Worm (Caenorhabditis elegans) whole organism, L4 larva: ENCODE data around the gene F44E2.3.

Source experiments
- D1046.2 ChIP-seq: fragments of 200-800 bp; sonication (Bioruptor generic); IDR thresholded peaks from 2 replicates; pipeline ENCODE4 v1.3.6; 2022; ENCODE audit warnings: missing genetic modification characterization, missing compliant biosample characterization
- F26F4.8 ChIP-seq: fragments of 200-800 bp; sonication (Bioruptor generic); conservative IDR thresholded peaks from 2 replicates; pipeline ENCODE4 v1.3.6; 2022; ENCODE audit warnings: missing genetic modification characterization, missing compliant biosample characterization
- F37D6.2 ChIP-seq: sonication (generic microtip); optimal IDR thresholded peaks from 2 replicates; lab custom pipeline; 2016; ENCODE audit warnings: mild to moderate bottlenecking, missing genetic modification characterization, missing compliant biosample characterization
- ZK337.2 ChIP-seq: fragments of 200-800 bp; sonication (Bioruptor generic); IDR thresholded peaks from 2 replicates; pipeline ENCODE4 v1.3.6; 2022; ENCODE audit warnings: missing genetic modification reagents, missing genetic modification characterization, missing compliant biosample characterization
- ama-1 ChIP-seq: fragments of 150-350 bp; optimal IDR thresholded peaks from 2 replicates; lab custom pipeline; 2014; ENCODE audit warnings: inconsistent platforms, mixed read lengths
- arid-1 ChIP-seq: fragments of 200-800 bp; sonication (Bioruptor generic); conservative IDR thresholded peaks from 2 replicates; pipeline ENCODE4 v1.3.6; 2022; ENCODE audit warnings: missing genetic modification reagents, missing genetic modification characterization, missing compliant biosample characterization
- ceh-32 ChIP-seq: sonication (generic microtip); optimal IDR thresholded peaks from 2 replicates; lab custom pipeline; 2016; ENCODE audit warnings: mild to moderate bottlenecking, missing genetic modification characterization, missing compliant biosample characterization; ENCODE audit not compliant: poor library complexity
- ceh-44 ChIP-seq: fragments of 200-800 bp; sonication (Bioruptor generic); IDR thresholded peaks from 2 replicates; pipeline ENCODE4 v1.3.6; 2022; ENCODE audit warnings: missing genetic modification reagents, missing genetic modification characterization, missing compliant biosample characterization
- ceh-62 ChIP-seq: sonication (generic microtip); optimal IDR thresholded peaks from 2 replicates; lab custom pipeline; 2017; ENCODE audit warnings: missing biosample characterization, missing genetic modification characterization
- ceh-82 ChIP-seq: sonication (generic microtip); optimal IDR thresholded peaks from 2 replicates; lab custom pipeline; 2017; ENCODE audit warnings: missing biosample characterization, missing genetic modification characterization
- ces-1 ChIP-seq: fragments of 150-350 bp; sonication (generic microtip); optimal IDR thresholded peaks from 4 replicates; lab custom pipeline; 2014; ENCODE audit warnings: missing biosample characterization, missing genetic modification reagents, missing genetic modification characterization
- cey-2 ChIP-seq: sonication (generic microtip); optimal IDR thresholded peaks from 3 replicates; lab custom pipeline; 2017; ENCODE audit warnings: missing genetic modification characterization, mild to moderate bottlenecking, missing compliant biosample characterization, antibody characterized with exemption, borderline replicate concordance; ENCODE audit not compliant: insufficient read depth
- ctbp-1 ChIP-seq: fragments of 200-800 bp; sonication (Bioruptor generic); IDR thresholded peaks from 2 replicates; pipeline ENCODE4 v1.3.6; 2022; ENCODE audit warnings: missing genetic modification reagents, missing genetic modification characterization, missing compliant biosample characterization
- daf-16 ChIP-seq, 3 experiments: sonication (generic microtip); optimal IDR thresholded peaks; 2 replicates each; lab custom pipeline; 2016 to 2017; ENCODE audit warnings: missing genetic modification characterization in 3 of 3, missing genetic modification reagents in 3 of 3, mild to moderate bottlenecking in 2 of 3, missing compliant biosample characterization in 2 of 3, missing biosample characterization in 1 of 3, moderate library complexity in 1 of 3
- daf-8 ChIP-seq: fragments of 200-800 bp; sonication (Bioruptor generic); IDR thresholded peaks from 2 replicates; pipeline ENCODE4 v1.3.6; 2022; ENCODE audit warnings: missing genetic modification characterization, missing compliant biosample characterization
- dmd-6 ChIP-seq: fragments of 200-800 bp; sonication (Bioruptor generic); IDR thresholded peaks from 2 replicates; pipeline ENCODE4 v1.3.6; 2022; ENCODE audit warnings: missing genetic modification reagents, missing genetic modification characterization, missing compliant biosample characterization
- duxl-1 ChIP-seq: sonication (generic microtip); optimal IDR thresholded peaks from 2 replicates; lab custom pipeline; 2016; ENCODE audit warnings: mild to moderate bottlenecking, missing genetic modification characterization, moderate library complexity, missing compliant biosample characterization; ENCODE audit not compliant: poor library complexity
- egl-27 ChIP-seq: sonication (generic microtip); optimal IDR thresholded peaks from 3 replicates; lab custom pipeline; 2017; ENCODE audit warnings: missing biosample characterization, missing genetic modification reagents, missing genetic modification characterization
- fkh-10 ChIP-seq: fragments of 150-350 bp; optimal IDR thresholded peaks from 2 replicates; lab custom pipeline; 2014; ENCODE audit warnings: missing biosample characterization, missing genetic modification reagents, missing genetic modification characterization
- hif-1 ChIP-seq, 2 experiments: sonication (generic microtip); optimal IDR thresholded peaks; 2 replicates each; lab custom pipeline; 2016 to 2017; ENCODE audit warnings: missing compliant biosample characterization in 2 of 2, missing genetic modification characterization in 2 of 2, missing genetic modification reagents in 2 of 2, missing genotype in 2 of 2, mild to moderate bottlenecking in 1 of 2
- hlh-11 ChIP-seq: fragments of 200-800 bp; sonication (Bioruptor generic); optimal IDR thresholded peaks from 2 replicates; lab custom pipeline; 2018; ENCODE audit warnings: mild to moderate bottlenecking, missing genetic modification characterization, missing compliant biosample characterization
- hlh-30 ChIP-seq: sonication (generic microtip); optimal IDR thresholded peaks from 2 replicates; lab custom pipeline; 2017; ENCODE audit warnings: antibody characterized with exemption, mild to moderate bottlenecking, missing genetic modification characterization, missing compliant biosample characterization; ENCODE audit not compliant: insufficient read depth
- jun-1 ChIP-seq: fragments of 150-350 bp; optimal IDR thresholded peaks from 2 replicates; lab custom pipeline; 2014; ENCODE audit warnings: missing biosample characterization, missing genetic modification reagents, missing genetic modification characterization
- lin-13 ChIP-seq: fragments of 150-350 bp; optimal IDR thresholded peaks from 2 replicates; lab custom pipeline; 2014; ENCODE audit warnings: missing biosample characterization, missing genetic modification reagents, missing genetic modification characterization
- lin-15B ChIP-seq: fragments of 150-350 bp; sonication (generic microtip); optimal IDR thresholded peaks from 3 replicates; lab custom pipeline; 2014; ENCODE audit warnings: missing biosample characterization, missing genetic modification characterization
- lin-29 ChIP-seq: fragments of 200-800 bp; sonication (Bioruptor generic); IDR thresholded peaks from 2 replicates; pipeline ENCODE4 v1.3.6; 2022; ENCODE audit warnings: missing genetic modification reagents, missing genetic modification characterization, missing compliant biosample characterization
- lin-38 ChIP-seq: fragments of 200-800 bp; sonication (Bioruptor generic); IDR thresholded peaks from 2 replicates; pipeline ENCODE4 v1.3.6; 2022; ENCODE audit warnings: missing genetic modification reagents, missing genetic modification characterization, missing compliant biosample characterization
- lir-3 ChIP-seq: sonication (generic microtip); optimal IDR thresholded peaks from 2 replicates; lab custom pipeline; 2016; ENCODE audit warnings: mild to moderate bottlenecking, missing genetic modification characterization, missing compliant biosample characterization
- lsy-2 ChIP-seq, 2 experiments: fragments of 150-350 bp in 1 of 2; sonication (generic microtip) in 1 of 2; optimal IDR thresholded peaks; 2 replicates each; lab custom pipeline; 2014 to 2017; ENCODE audit warnings: missing biosample characterization in 2 of 2, missing genetic modification characterization in 2 of 2
- mdl-1 ChIP-seq, 2 experiments: fragments of 150-350 bp in 1 of 2; sonication (generic microtip) in 1 of 2; optimal IDR thresholded peaks; 2 replicates each; lab custom pipeline; 2014 to 2017; ENCODE audit warnings: missing biosample characterization in 2 of 2, missing genetic modification characterization in 2 of 2
- mxl-2 ChIP-seq: fragments of 200-800 bp; sonication (Bioruptor generic); conservative IDR thresholded peaks from 2 replicates; pipeline ENCODE4 v1.3.6; 2022; ENCODE audit warnings: missing genetic modification reagents, missing genetic modification characterization, missing compliant biosample characterization
- nhr-10 ChIP-seq: fragments of 150-350 bp; optimal IDR thresholded peaks from 2 replicates; lab custom pipeline; 2014; ENCODE audit warnings: missing biosample characterization, missing genetic modification characterization
- nhr-111 ChIP-seq: fragments of 200-800 bp; sonication (Bioruptor generic); optimal IDR thresholded peaks from 2 replicates; lab custom pipeline; 2018; ENCODE audit warnings: mild to moderate bottlenecking, missing genetic modification characterization, missing compliant biosample characterization
- nhr-25 ChIP-seq: sonication (generic microtip); optimal IDR thresholded peaks from 2 replicates; lab custom pipeline; 2017; ENCODE audit warnings: missing genetic modification characterization, mild to moderate bottlenecking, missing compliant biosample characterization, antibody characterized with exemption, moderate library complexity, borderline replicate concordance; ENCODE audit not compliant: insufficient read depth
- nhr-28 ChIP-seq: fragments of 150-350 bp; optimal IDR thresholded peaks from 2 replicates; lab custom pipeline; 2014; ENCODE audit warnings: missing biosample characterization, missing genetic modification characterization
- nhr-41 ChIP-seq: fragments of 200-800 bp; sonication (Bioruptor generic); IDR thresholded peaks from 2 replicates; pipeline ENCODE4 v1.3.6; 2022; ENCODE audit warnings: missing genetic modification reagents, missing genetic modification characterization, missing compliant biosample characterization
- nhr-76 ChIP-seq: fragments of 150-350 bp; optimal IDR thresholded peaks from 2 replicates; lab custom pipeline; 2014; ENCODE audit warnings: missing biosample characterization, missing genetic modification characterization
- nhr-77 ChIP-seq: fragments of 150-350 bp; optimal IDR thresholded peaks from 2 replicates; lab custom pipeline; 2014; ENCODE audit warnings: missing biosample characterization, missing genetic modification characterization
- pqm-1 ChIP-seq: sonication (generic microtip); optimal IDR thresholded peaks from 2 replicates; lab custom pipeline; 2017; ENCODE audit warnings: missing biosample characterization, missing genetic modification characterization
- sdz-12 ChIP-seq: fragments of 200-800 bp; sonication (Bioruptor generic); optimal IDR thresholded peaks from 2 replicates; lab custom pipeline; 2018; ENCODE audit warnings: mild to moderate bottlenecking, missing genetic modification characterization, missing compliant biosample characterization
- set-16 ChIP-seq: fragments of 200-800 bp; sonication (Bioruptor generic); IDR thresholded peaks from 2 replicates; pipeline ENCODE4 v1.3.6; 2022; ENCODE audit warnings: missing genetic modification reagents, missing genetic modification characterization, missing compliant biosample characterization
- snpc-4 ChIP-seq: fragments of 150-350 bp; optimal IDR thresholded peaks from 2 replicates; lab custom pipeline; 2014; ENCODE audit warnings: missing biosample characterization, missing genetic modification characterization
- spr-1 ChIP-seq: sonication (generic microtip); optimal IDR thresholded peaks from 2 replicates; lab custom pipeline; 2016; ENCODE audit warnings: mild to moderate bottlenecking, missing genetic modification characterization, missing compliant biosample characterization
- spr-3 ChIP-seq: fragments of 200-800 bp; sonication (Bioruptor generic); optimal IDR thresholded peaks from 2 replicates; lab custom pipeline; 2018; ENCODE audit warnings: mild to moderate bottlenecking, missing genetic modification characterization, missing compliant biosample characterization
- tra-1 ChIP-seq: fragments of 200-800 bp; sonication (Bioruptor generic); IDR thresholded peaks from 2 replicates; pipeline ENCODE4 v1.3.6; 2022; ENCODE audit warnings: missing genetic modification reagents, missing genetic modification characterization, missing compliant biosample characterization
- unc-39 ChIP-seq: sonication (generic microtip); optimal IDR thresholded peaks from 2 replicates; lab custom pipeline; 2017; ENCODE audit warnings: missing biosample characterization, missing genetic modification characterization
- zag-1 ChIP-seq: fragments of 150-350 bp; optimal IDR thresholded peaks from 2 replicates; lab custom pipeline; 2014; ENCODE audit warnings: missing biosample characterization, missing genetic modification characterization

The F44E2.3 gene

ce11 chrIII:8800796-8801083, 28.4 kb downstream of the F44E2.3 start (continued):
- peak; percentile 17 for TF ChIP-seq nhr-25 (tag; lab: Kevin White, UChicago)
- TF ChIP-seq hlh-11, result no peak
- TF ChIP-seq set-16 (GFP tag; lab: Robert Waterston, UW), result no peak
- no peak for TF ChIP-seq egl-27 (tag; lab: Kevin White, UChicago)
- no peak for TF ChIP-seq cey-2 (tag; lab: Kevin White, UChicago)
- TF ChIP-seq tra-1, result no peak
- no peak for TF ChIP-seq sdz-12 (GFP tag; lab: Kevin White, UChicago)
- no peak for TF ChIP-seq duxl-1
- no peak for TF ChIP-seq daf-8 (GFP tag; lab: Robert Waterston, UW)
- TF ChIP-seq ceh-82 (tag; lab: Kevin White, UChicago), result no peak
- TF ChIP-seq daf-16 (GFP tag; optimal IDR thresholded peaks at IDR 0.05; lab: Kevin White, UChicago), result no peak
- TF ChIP-seq daf-16 (tag; optimal IDR thresholded peaks at IDR 0.05; lab: Kevin White, UChicago), result no peak
- no peak for TF ChIP-seq ctbp-1
- no peak for TF ChIP-seq nhr-76 (tag; lab: Kevin White, UChicago)
- no peak for TF ChIP-seq F37D6.2 (tag; lab: Kevin White, UChicago)
- TF ChIP-seq nhr-41 (GFP tag; lab: Robert Waterston, UW), result no peak
- TF ChIP-seq fkh-10 (GFP tag; lab: Kevin White, UChicago), result no peak
- no peak for TF ChIP-seq spr-1 (tag; lab: Kevin White, UChicago)
- no peak for TF ChIP-seq zag-1 (tag; lab: Kevin White, UChicago)
- no peak for TF ChIP-seq ZK337.2

ce11 chrIII:8799964-8800795, 28.9 kb downstream of the F44E2.3 start, which contains the start of gene F54F2.6:
Gene F54F2.6, minus strand, starts transcription at chrIII:8800701.
- TF ChIP-seq lin-29 (GFP tag; lab: Robert Waterston, UW) (no peak), dmd-6 (GFP tag; lab: Robert Waterston, UW) (peak; percentile 78), ceh-32 (tag; lab: Kevin White, UChicago) (peak; percentile 12), F37D6.2 (tag; lab: Kevin White, UChicago) (peak; percentile 90), hif-1 (tag; optimal IDR thresholded peaks at IDR 0.05; lab: Kevin White, UChicago) (peak; percentile 65 to 85), nhr-111 (GFP tag; lab: Kevin White, UChicago) (no peak), daf-8 (GFP tag; lab: Robert Waterston, UW) (no peak), snpc-4 (tag; lab: Kevin White, UChicago) (no peak), ceh-44 (GFP tag; lab: Robert Waterston, UW) (no peak), nhr-76 (tag; lab: Kevin White, UChicago) (no peak), D1046.2 (GFP tag; lab: Robert Waterston, UW) (0 out of 2 replicates have a peak, but pooled peaks have one; percentile 66), pqm-1 (tag; lab: Kevin White, UChicago) (peak; percentile 35), jun-1 (tag; lab: Kevin White, UChicago) (peak; percentile 49), lin-13 (GFP tag; lab: Kevin White, UChicago) (peak; percentile 57), hlh-11 (peak; percentile 98), arid-1 (GFP tag; lab: Robert Waterston, UW) (0 out of 2 replicates have a peak, but pooled peaks have one; percentile 5), spr-3 (GFP tag; lab: Kevin White, UChicago) (peak; percentile 10), lir-3 (tag; lab: Kevin White, UChicago) (no peak), lin-15B (tag; lab: Kevin White, UChicago) (no peak), nhr-28 (peak; percentile 65), sdz-12 (GFP tag; lab: Kevin White, UChicago) (no peak), ceh-62 (tag; lab: Kevin White, UChicago) (no peak), nhr-77 (peak; percentile 10), lsy-2 (tag; optimal IDR thresholded peaks at IDR 0.05; lab: Kevin White, UChicago) (peak; percentile 86 to 89), nhr-10 (tag; lab: Kevin White, UChicago) (peak; percentile 15), mdl-1 (tag; optimal IDR thresholded peaks at IDR 0.05; lab: Kevin White, UChicago) (peak; percentile 69 to 98), F26F4.8 (GFP tag; lab: Robert Waterston, UW) (no peak), ama-1 (lab: Kevin White, UChicago) (peak; percentile 5), ceh-82 (tag; lab: Kevin White, UChicago) (no peak), hlh-30 (tag; lab: Kevin White, UChicago) (peak; percentile 95), nhr-25 (tag; lab: Kevin White, UChicago) (peak; percentile 10), mxl-2 (GFP tag; lab: Robert Waterston, UW) (no peak), lin-38 (GFP tag; lab: Robert Waterston, UW) (peak; percentile 56), unc-39 (tag; lab: Kevin White, UChicago) (no peak), ces-1 (GFP tag; lab: Kevin White, UChicago) (peak; percentile 27)
